Worm (Caenorhabditis elegans): ENCODE results near the gene gfi-3.

The gfi-3 gene

ce11 chrX:14484827-14485226 is 4.5 kb downstream of the gfi-3 start, which contains the start of gene M163.8:
Gene M163.8, plus strand, starts transcription at chrX:14485127.
- TF ChIP-seq set-16 (GFP tag; IDR thresholded peaks at IDR 0.05) (no peak), lin-13 (GFP tag; optimal IDR thresholded peaks at IDR 0.05) (no peak), daf-19 (GFP tag; conservative IDR thresholded peaks at IDR 0.05) (no peak), lir-3 (tag; optimal IDR thresholded peaks at IDR 0.05) (no peak), nhr-42 (GFP tag; IDR thresholded peaks at IDR 0.05) (no peak), unc-130 (GFP tag; optimal IDR thresholded peaks at IDR 0.05) (no peak), madf-9 (GFP tag; conservative IDR thresholded peaks at IDR 0.05) (no peak), pqm-1 (tag; optimal IDR thresholded peaks at IDR 0.05) (no peak), zag-1 (tag; optimal IDR thresholded peaks at IDR 0.05) (no peak)

ce11 chrX:14486503-14486902 is 6.1 kb downstream of the gfi-3 start:
- TF ChIP-seq ztf-7 (tag; optimal IDR thresholded peaks at IDR 0.05) (no peak), unc-62 (GFP tag; optimal IDR thresholded peaks at IDR 0.05 in 1 of 2) (peak in 1 of 2 experiments; percentile 7), unc-62 (tag; optimal IDR thresholded peaks at IDR 0.05) (no peak)

- TF ChIP-seq snpc-1.2 (GFP tag; IDR thresholded peaks at IDR 0.05), result no peak
- no peak for TF ChIP-seq madf-9 (GFP tag; conservative IDR thresholded peaks at IDR 0.05)
- no peak for TF ChIP-seq F26F4.8 (GFP tag; conservative IDR thresholded peaks at IDR 0.05)
- peak; percentile 7 for TF ChIP-seq aha-1 (tag)
Measured at ce11 chrX:14487333-14487732, 7.0 kb downstream of the gfi-3 start.

ce11 chrX:14487832-14488231 is 7.5 kb downstream of the gfi-3 start:
- TF ChIP-seq php-3 (GFP tag; IDR thresholded peaks at IDR 0.05) (no peak), nhr-42 (GFP tag; IDR thresholded peaks at IDR 0.05) (no peak), mdl-1 (tag; optimal IDR thresholded peaks at IDR 0.05) (no peak), madf-9 (GFP tag; conservative IDR thresholded peaks at IDR 0.05) (no peak), ceh-62 (tag; optimal IDR thresholded peaks at IDR 0.05) (no peak), aly-2 (tag; optimal IDR thresholded peaks at IDR 0.05) (no peak), hlh-30 (tag; optimal IDR thresholded peaks at IDR 0.05; ENCODE audit: insufficient read depth) (no peak), dve-1 (tag; optimal IDR thresholded peaks at IDR 0.05; ENCODE audit: insufficient read depth) (no peak), ces-1 (GFP tag; optimal IDR thresholded peaks at IDR 0.05) (no peak), unc-62 (GFP tag; optimal IDR thresholded peaks at IDR 0.05 in 1 of 2) (peak in 1 of 2 experiments; percentile 71), unc-62 (tag; optimal IDR thresholded peaks at IDR 0.05) (no peak), daf-16 (GFP tag; optimal IDR thresholded peaks at IDR 0.05) (no peak), daf-16 (tag; optimal IDR thresholded peaks at IDR 0.05) (peak; percentile 12)

- TF ChIP-seq duxl-1 (tag; optimal IDR thresholded peaks at IDR 0.05; ENCODE audit: poor library complexity) (peak; percentile 33), lin-39 (tag; optimal IDR thresholded peaks at IDR 0.05) (no peak), unc-130 (GFP tag; optimal IDR thresholded peaks at IDR 0.05) (no peak), nhr-102 (tag; optimal IDR thresholded peaks at IDR 0.05) (peak; percentile 45), ctbp-1 (GFP tag; IDR thresholded peaks at IDR 0.05) (peak; percentile 62; the same call in 1 of the 2 replicates), fkh-10 (GFP tag; optimal IDR thresholded peaks at IDR 0.05) (peak; percentile 6), ceh-32 (tag; optimal IDR thresholded peaks at IDR 0.05; ENCODE audit: poor library complexity) (no peak), dmd-8 (GFP tag; IDR thresholded peaks at IDR 0.05) (no peak), egl-27 (tag; optimal IDR thresholded peaks at IDR 0.05) (no peak), snpc-4 (tag; optimal IDR thresholded peaks at IDR 0.05) (no peak), vab-7 (GFP tag; IDR thresholded peaks at IDR 0.05) (0 out of 2 replicates have a peak, but pooled peaks have one; percentile 32), rbr-2 (tag; optimal IDR thresholded peaks at IDR 0.05) (peak; percentile 59), R02D3.7 (tag; optimal IDR thresholded peaks at IDR 0.05) (no peak), zip-11 (GFP tag; IDR thresholded peaks at IDR 0.05) (no peak), pha-4 (GFP tag; IDR thresholded peaks at IDR 0.05) (peak; percentile 70), pha-4 (tag; optimal IDR thresholded peaks at IDR 0.05) (no peak), daf-16 (GFP tag; optimal IDR thresholded peaks at IDR 0.05) (no peak), daf-16 (tag; optimal IDR thresholded peaks at IDR 0.05) (peak; percentile 29), gei-8 (GFP tag; optimal IDR thresholded peaks at IDR 0.05) (no peak), lin-38 (GFP tag; IDR thresholded peaks at IDR 0.05) (no peak), F26F4.8 (GFP tag; conservative IDR thresholded peaks at IDR 0.05) (no peak), lsy-2 (tag; optimal IDR thresholded peaks at IDR 0.05) (peak in 1 of 2 experiments; percentile 70), spr-1 (tag; optimal IDR thresholded peaks at IDR 0.05) (peak; percentile 39), nhr-41 (GFP tag; IDR thresholded peaks at IDR 0.05) (no peak), nhr-11 (tag; optimal IDR thresholded peaks at IDR 0.05) (peak; percentile 48), daf-19 (GFP tag; conservative IDR thresholded peaks at IDR 0.05) (no peak)
Measured at ce11 chrX:14489945-14490344, 9.6 kb downstream of the gfi-3 start, which contains the start of gene his-24. Gene his-24, plus strand, starts transcription at chrX:14490094.

Measured in whole organism, L4 larva.